Worm (Caenorhabditis elegans): ENCODE data around the gene frh-1.

DNA sequence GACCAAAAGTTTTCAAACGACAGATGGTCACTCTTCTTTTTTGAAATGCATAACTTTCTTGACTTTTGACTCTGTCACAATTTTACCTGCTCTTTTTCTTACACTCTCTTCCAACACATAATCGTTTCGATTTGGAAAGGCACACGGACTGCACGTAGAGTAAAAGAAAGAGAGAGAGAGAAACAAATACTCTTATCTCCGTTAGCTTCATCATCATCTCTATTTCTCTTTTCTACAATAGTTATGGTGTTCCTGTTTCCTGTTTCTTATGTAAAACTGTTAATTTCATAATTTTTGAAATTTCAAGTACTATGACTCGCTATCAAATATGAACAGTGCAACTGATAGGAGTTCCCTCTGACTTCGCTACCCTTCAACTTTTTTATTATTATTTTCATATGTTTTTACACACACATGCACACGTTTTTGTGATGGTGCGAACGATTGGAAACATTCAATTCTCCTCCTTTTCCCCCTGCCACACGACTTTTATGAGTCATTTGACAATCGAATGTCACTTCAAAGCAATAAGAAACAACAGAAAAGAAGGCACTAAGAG, 13.0 kb downstream of the frh-1 start:
- TF ChIP-seq ama-1 (optimal IDR thresholded peaks at IDR 0.05), result no peak
- no peak for TF ChIP-seq F13C5.2 (tag; optimal IDR thresholded peaks at IDR 0.05)
- TF ChIP-seq tra-4 (tag; optimal IDR thresholded peaks at IDR 0.05), result no peak
- TF ChIP-seq B0310.2 (tag; optimal IDR thresholded peaks at IDR 0.05), result no peak
- TF ChIP-seq hmg-4 (GFP tag; optimal IDR thresholded peaks at IDR 0.05), result no peak
- no peak for TF ChIP-seq ets-7 (tag; optimal IDR thresholded peaks at IDR 0.05)
- no peak for TF ChIP-seq hmbx-1 (tag; optimal IDR thresholded peaks at IDR 0.05)
- TF ChIP-seq flt-1 (GFP tag; IDR thresholded peaks at IDR 0.05), result no peak
